Worm (Caenorhabditis elegans): Measurements from ENCODE around the gene F53G2.3.
A peak's percentile ranks its signal among the peaks of the same experiment; 100 is the strongest.

DNA sequence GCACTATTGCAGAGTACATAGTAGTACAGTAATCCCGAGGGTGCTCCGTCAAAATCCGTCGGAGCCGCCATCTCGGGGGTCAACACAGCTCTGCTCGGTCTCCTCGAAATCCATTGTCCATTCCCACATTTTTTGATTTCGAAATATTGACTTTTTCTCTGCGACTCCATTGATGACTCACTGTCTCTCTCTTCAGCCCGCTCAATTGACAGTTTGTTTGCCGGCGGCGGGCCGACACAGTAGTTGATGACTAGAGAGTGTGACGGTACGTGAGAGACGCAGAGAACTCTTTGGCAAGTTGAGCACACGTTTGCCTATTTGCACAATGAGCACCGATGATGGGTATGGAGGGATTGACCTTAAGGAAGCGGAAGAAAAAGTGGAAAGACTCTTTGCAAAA lies 25.4 kb upstream of the F53G2.3 start:
- TF ChIP-seq skn-1 (tag; optimal IDR thresholded peaks at IDR 0.05), result no peak
- no peak for TF ChIP-seq nhr-237 (tag; optimal IDR thresholded peaks at IDR 0.05)
- peak; percentile 65 for TF ChIP-seq pqm-1 (tag; optimal IDR thresholded peaks at IDR 0.05)
- peak; percentile 41 for TF ChIP-seq jun-1 (tag; optimal IDR thresholded peaks at IDR 0.05)
- TF ChIP-seq pha-4 (tag; optimal IDR thresholded peaks at IDR 0.05), result peak; percentile 96
- TF ChIP-seq hmg-11 (tag; optimal IDR thresholded peaks at IDR 0.05), result no peak
- no peak for TF ChIP-seq mdl-1 (tag; optimal IDR thresholded peaks at IDR 0.05)
- peak; percentile 51 for TF ChIP-seq snpc-4 (tag; optimal IDR thresholded peaks at IDR 0.05)
- no peak for TF ChIP-seq elt-3 (tag; optimal IDR thresholded peaks at IDR 0.05)
- TF ChIP-seq nhr-12 (tag; optimal IDR thresholded peaks at IDR 0.05), result no peak
